Worm (Caenorhabditis elegans) whole organism, young adult: ENCODE data around the gene T13F2.2.

ENCODE experiments used
- B0019.2 ChIP-seq: fragments of 200-800 bp; sonication (Bioruptor generic); conservative IDR thresholded peaks from 2 replicates; pipeline ENCODE4 v1.3.6; 2022; ENCODE audit warnings: missing genetic modification reagents, missing genetic modification characterization, missing compliant biosample characterization
- C17E4.6 ChIP-seq: fragments of 200-800 bp; sonication (Bioruptor generic); IDR thresholded peaks from 2 replicates; pipeline ENCODE4 v1.3.6; 2022; ENCODE audit warnings: missing genetic modification reagents, missing genetic modification characterization, missing compliant biosample characterization
- F10E7.11 ChIP-seq: sonication (generic microtip); optimal IDR thresholded peaks from 2 replicates; lab custom pipeline; 2017; ENCODE audit warnings: mild to moderate bottlenecking, missing genetic modification characterization, moderate library complexity, missing compliant biosample characterization
- F22D6.2 ChIP-seq: sonication (generic microtip); optimal IDR thresholded peaks from 2 replicates; lab custom pipeline; 2016; ENCODE audit warnings: mild to moderate bottlenecking, missing genetic modification characterization, missing compliant biosample characterization
- F23B12.7 ChIP-seq: sonication (generic microtip); optimal IDR thresholded peaks from 2 replicates; lab custom pipeline; 2017; ENCODE audit warnings: missing genetic modification characterization, mild to moderate bottlenecking, missing compliant biosample characterization, antibody characterized with exemption, moderate library complexity; ENCODE audit not compliant: insufficient read depth
- F52B5.7 ChIP-seq: sonication (generic microtip); optimal IDR thresholded peaks from 2 replicates; lab custom pipeline; 2016; ENCODE audit warnings: mild to moderate bottlenecking, missing genetic modification characterization, missing compliant biosample characterization
- F55B11.4 ChIP-seq: sonication (generic microtip); optimal IDR thresholded peaks from 2 replicates; lab custom pipeline; 2016; ENCODE audit warnings: missing compliant biosample characterization, missing genetic modification characterization, borderline replicate concordance; ENCODE audit not compliant: insufficient read depth
- F57A8.1 ChIP-seq: fragments of 200-800 bp; sonication (Bioruptor generic); optimal IDR thresholded peaks from 2 replicates; lab custom pipeline; 2018; ENCODE audit warnings: mild to moderate bottlenecking, missing genetic modification characterization, moderate library complexity, missing compliant biosample characterization
- F57C9.4 ChIP-seq: sonication (generic microtip); optimal IDR thresholded peaks from 2 replicates; lab custom pipeline; 2017; ENCODE audit warnings: mild to moderate bottlenecking, missing genetic modification characterization, missing compliant biosample characterization
- K12H6.12 ChIP-seq: fragments of 200-800 bp; sonication (Bioruptor generic); optimal IDR thresholded peaks from 2 replicates; lab custom pipeline; 2018; ENCODE audit warnings: mild to moderate bottlenecking, missing genetic modification characterization, missing compliant biosample characterization
- T07F8.4 ChIP-seq: sonication (generic microtip); optimal IDR thresholded peaks from 2 replicates; lab custom pipeline; 2016; ENCODE audit warnings: mild to moderate bottlenecking, missing genetic modification characterization, moderate library complexity, missing compliant biosample characterization
- Y53G8AR.9 ChIP-seq: fragments of 200-800 bp; sonication (Bioruptor generic); conservative IDR thresholded peaks from 2 replicates; pipeline ENCODE4 v1.3.6; 2022; ENCODE audit warnings: missing genetic modification reagents, missing genetic modification characterization, missing compliant biosample characterization
- Y67H2A.10 ChIP-seq: fragments of 200-800 bp; sonication (Bioruptor generic); conservative IDR thresholded peaks from 2 replicates; pipeline ENCODE4 v1.3.6; 2022; ENCODE audit warnings: missing genetic modification reagents, missing genetic modification characterization, missing compliant biosample characterization
- ZK185.1 ChIP-seq: sonication (generic microtip); optimal IDR thresholded peaks from 2 replicates; lab custom pipeline; 2016; ENCODE audit warnings: mild to moderate bottlenecking, missing genetic modification characterization, missing compliant biosample characterization; ENCODE audit not compliant: poor library complexity, severe bottlenecking
- akir-1 ChIP-seq: fragments of 200-800 bp; sonication (Bioruptor generic); optimal IDR thresholded peaks from 2 replicates; lab custom pipeline; 2018; ENCODE audit warnings: mild to moderate bottlenecking, missing genetic modification characterization, moderate library complexity, missing compliant biosample characterization
- atf-7 ChIP-seq: sonication (generic microtip); optimal IDR thresholded peaks from 2 replicates; lab custom pipeline; 2017; ENCODE audit warnings: mild to moderate bottlenecking, missing genetic modification characterization, missing compliant biosample characterization
- attf-3 ChIP-seq: fragments of 200-800 bp; sonication (Bioruptor generic); conservative IDR thresholded peaks from 2 replicates; pipeline ENCODE4 v1.3.6; 2022; ENCODE audit warnings: missing genetic modification reagents, missing genetic modification characterization, missing compliant biosample characterization
- attf-5 ChIP-seq: fragments of 200-800 bp; sonication (Bioruptor generic); optimal IDR thresholded peaks from 2 replicates; lab custom pipeline; 2018; ENCODE audit warnings: mild to moderate bottlenecking, missing genetic modification characterization, missing compliant biosample characterization
- cebp-1 ChIP-seq, 2 experiments: fragments of 200-800 bp in 1 of 2; sonication (Bioruptor generic) in 1 of 2; sonication (generic microtip) in 1 of 2; IDR thresholded peaks in 1 of 2; optimal IDR thresholded peaks in 1 of 2; 2 replicates each; pipeline versions ENCODE4 v1.3.6 to Lab custom; 2017 to 2022; ENCODE audit warnings: missing compliant biosample characterization in 2 of 2, missing genetic modification characterization in 2 of 2, mild to moderate bottlenecking in 1 of 2, missing genetic modification reagents in 1 of 2, moderate library complexity in 1 of 2
- ceh-27 ChIP-seq: fragments of 200-800 bp; sonication (Bioruptor generic); optimal IDR thresholded peaks from 2 replicates; lab custom pipeline; 2018; ENCODE audit warnings: mild to moderate bottlenecking, missing genetic modification characterization, moderate library complexity, missing compliant biosample characterization
- die-1 ChIP-seq: sonication (generic microtip); optimal IDR thresholded peaks from 2 replicates; lab custom pipeline; 2016; ENCODE audit warnings: missing genotype, mild to moderate bottlenecking, missing genetic modification characterization, missing compliant biosample characterization
- ekl-4 ChIP-seq: fragments of 200-800 bp; sonication (Bioruptor generic); IDR thresholded peaks from 2 replicates; pipeline ENCODE4 v1.3.6; 2022; ENCODE audit warnings: missing genetic modification reagents, missing genetic modification characterization, missing compliant biosample characterization
- ets-4 ChIP-seq: fragments of 200-800 bp; sonication (Bioruptor generic); optimal IDR thresholded peaks from 2 replicates; lab custom pipeline; 2018; ENCODE audit warnings: mild to moderate bottlenecking, missing genetic modification characterization, missing compliant biosample characterization
- gei-17 ChIP-seq: fragments of 200-800 bp; sonication (Bioruptor generic); optimal IDR thresholded peaks from 2 replicates; lab custom pipeline; 2018; ENCODE audit warnings: mild to moderate bottlenecking, missing genetic modification characterization, missing compliant biosample characterization
- hlh-12 ChIP-seq: sonication (generic microtip); optimal IDR thresholded peaks from 2 replicates; lab custom pipeline; 2016; ENCODE audit warnings: missing genetic modification characterization, missing compliant biosample characterization
- hmg-20 ChIP-seq: fragments of 200-800 bp; sonication (Bioruptor generic); IDR thresholded peaks from 2 replicates; pipeline ENCODE4 v1.3.6; 2022; ENCODE audit warnings: missing genetic modification reagents, missing genetic modification characterization, missing compliant biosample characterization
- lin-26 ChIP-seq: fragments of 200-800 bp; sonication (Bioruptor generic); IDR thresholded peaks from 2 replicates; pipeline ENCODE4 v1.3.6; 2022; ENCODE audit warnings: missing genetic modification reagents, missing genetic modification characterization, missing compliant biosample characterization
- lin-54 ChIP-seq: fragments of 200-800 bp; sonication (Bioruptor generic); optimal IDR thresholded peaks from 2 replicates; lab custom pipeline; 2018; ENCODE audit warnings: mild to moderate bottlenecking, missing genetic modification characterization, missing compliant biosample characterization
- lir-1 ChIP-seq: fragments of 200-800 bp; sonication (Bioruptor generic); conservative IDR thresholded peaks from 2 replicates; pipeline ENCODE4 v1.3.6; 2022; ENCODE audit warnings: missing genetic modification reagents, missing genetic modification characterization, missing compliant biosample characterization
- madf-6 ChIP-seq: fragments of 200-800 bp; sonication (Bioruptor generic); IDR thresholded peaks from 2 replicates; pipeline ENCODE4 v1.3.6; 2022; ENCODE audit warnings: missing genetic modification reagents, missing genetic modification characterization, missing compliant biosample characterization
- madf-8 ChIP-seq: fragments of 200-800 bp; sonication (Bioruptor generic); conservative IDR thresholded peaks from 2 replicates; pipeline ENCODE4 v1.3.6; 2022; ENCODE audit warnings: missing genetic modification reagents, missing genetic modification characterization, missing compliant biosample characterization
- mcd-1 ChIP-seq: fragments of 200-800 bp; sonication (Bioruptor generic); IDR thresholded peaks from 2 replicates; pipeline ENCODE4 v1.3.6; 2022; ENCODE audit warnings: missing genetic modification reagents, missing genetic modification characterization, missing compliant biosample characterization
- mel-28 ChIP-seq: sonication (generic microtip); optimal IDR thresholded peaks from 2 replicates; lab custom pipeline; 2016; ENCODE audit warnings: borderline replicate concordance, mild to moderate bottlenecking, missing genetic modification characterization, missing compliant biosample characterization
- mes-4 ChIP-seq: sonication (generic microtip); optimal IDR thresholded peaks from 2 replicates; lab custom pipeline; 2016; ENCODE audit warnings: missing genotype, missing genetic modification characterization, missing compliant biosample characterization
- nhr-120 ChIP-seq: fragments of 200-800 bp; sonication (Bioruptor generic); IDR thresholded peaks from 2 replicates; pipeline ENCODE4 v1.3.6; 2022; ENCODE audit warnings: missing genetic modification characterization, missing compliant biosample characterization
- pha-4 ChIP-seq: fragments of 150-350 bp; sonication (generic microtip); optimal IDR thresholded peaks from 2 replicates; lab custom pipeline; 2014; ENCODE audit warnings: missing biosample characterization, missing genetic modification reagents, missing genetic modification characterization
- snpc-1.1 ChIP-seq: sonication (generic microtip); optimal IDR thresholded peaks from 2 replicates; lab custom pipeline; 2017; ENCODE audit warnings: missing genetic modification characterization, mild to moderate bottlenecking, missing compliant biosample characterization, antibody characterized with exemption, moderate library complexity, missing genotype, missing genetic modification reagents; ENCODE audit not compliant: insufficient read depth
- snpc-1.3 ChIP-seq: sonication (generic microtip); optimal IDR thresholded peaks from 2 replicates; lab custom pipeline; 2017; ENCODE audit warnings: missing genetic modification characterization, mild to moderate bottlenecking, missing compliant biosample characterization, antibody characterized with exemption, moderate library complexity, missing genotype, missing genetic modification reagents; ENCODE audit not compliant: insufficient read depth
- somi-1 ChIP-seq: fragments of 200-800 bp; sonication (Bioruptor generic); optimal IDR thresholded peaks from 2 replicates; lab custom pipeline; 2018; ENCODE audit warnings: mild to moderate bottlenecking, missing genetic modification characterization, missing compliant biosample characterization
- sptf-2 ChIP-seq: fragments of 200-800 bp; sonication (Bioruptor generic); optimal IDR thresholded peaks from 2 replicates; lab custom pipeline; 2018; ENCODE audit warnings: mild to moderate bottlenecking, missing genetic modification characterization, missing compliant biosample characterization
- tbp1 ChIP-seq: fragments of 200-800 bp; sonication (Bioruptor generic); optimal IDR thresholded peaks from 2 replicates; lab custom pipeline; 2018; ENCODE audit warnings: mild to moderate bottlenecking, missing genetic modification characterization, missing compliant biosample characterization
- tbx-9 ChIP-seq: sonication (generic microtip); optimal IDR thresholded peaks from 2 replicates; lab custom pipeline; 2016; ENCODE audit warnings: borderline replicate concordance, missing genetic modification characterization, inconsistent platforms, missing compliant biosample characterization
- zfh-2 ChIP-seq: fragments of 200-800 bp; sonication (Bioruptor generic); conservative IDR thresholded peaks from 2 replicates; pipeline ENCODE4 v1.3.6; 2022; ENCODE audit warnings: missing genetic modification reagents, missing genetic modification characterization, missing compliant biosample characterization
- ztf-18 ChIP-seq: sonication (generic microtip); optimal IDR thresholded peaks from 2 replicates; lab custom pipeline; 2016; ENCODE audit warnings: missing genotype, mild to moderate bottlenecking, missing genetic modification characterization, missing compliant biosample characterization
- ztf-25 ChIP-seq: fragments of 200-800 bp; sonication (Bioruptor generic); IDR thresholded peaks from 2 replicates; pipeline ENCODE4 v1.3.6; 2022; ENCODE audit warnings: missing genetic modification reagents, missing genetic modification characterization, missing compliant biosample characterization
- ztf-28 ChIP-seq: fragments of 200-800 bp; sonication (Bioruptor generic); IDR thresholded peaks from 2 replicates; pipeline ENCODE4 v1.3.6; 2022; ENCODE audit warnings: missing genetic modification reagents, missing genetic modification characterization, missing compliant biosample characterization
- ztf-3 ChIP-seq: fragments of 200-800 bp; sonication (Bioruptor generic); optimal IDR thresholded peaks from 2 replicates; lab custom pipeline; 2018; ENCODE audit warnings: mild to moderate bottlenecking, missing genetic modification characterization, missing compliant biosample characterization

Gene T13F2.2

ce11 chrIV:9825196-9825744 lies 28.1 kb upstream of the T13F2.2 start, which contains the start of gene mtr-4 (continued):
- TF ChIP-seq hmg-20 (no peak), K12H6.12 (tag; lab: Kevin White, UChicago) (no peak), Y67H2A.10 (no peak), F23B12.7 (tag; lab: Kevin White, UChicago) (no peak), ets-4 (GFP tag; lab: Kevin White, UChicago) (no peak), madf-8 (GFP tag; lab: Robert Waterston, UW) (peak; percentile 90), snpc-1.3 (tag; lab: Kevin White, UChicago) (peak; percentile 8), atf-7 (tag; lab: Kevin White, UChicago) (no peak), F10E7.11 (tag; lab: Kevin White, UChicago) (no peak), madf-6 (GFP tag; lab: Robert Waterston, UW) (peak; percentile 96), C17E4.6 (GFP tag; lab: Robert Waterston, UW) (peak; percentile 23; the same call in 1 of the 2 replicates), attf-3 (GFP tag; lab: Robert Waterston, UW) (peak; percentile 40), mes-4 (tag; lab: Kevin White, UChicago) (no peak), hlh-12 (no peak), attf-5 (peak; percentile 71), cebp-1 (GFP tag; IDR thresholded peaks at IDR 0.05; lab: Robert Waterston, UW) (no peak), cebp-1 (tag; optimal IDR thresholded peaks at IDR 0.05; lab: Kevin White, UChicago) (no peak), mel-28 (tag; lab: Kevin White, UChicago) (no peak), F52B5.7 (tag; lab: Kevin White, UChicago) (no peak), snpc-1.1 (tag; lab: Kevin White, UChicago) (no peak), Y53G8AR.9 (GFP tag; lab: Robert Waterston, UW) (no peak), F55B11.4 (tag; lab: Kevin White, UChicago) (no peak), zfh-2 (GFP tag; lab: Robert Waterston, UW) (no peak), ztf-28 (GFP tag; lab: Robert Waterston, UW) (no peak), ceh-27 (GFP tag; lab: Kevin White, UChicago) (no peak), F57A8.1 (GFP tag; lab: Kevin White, UChicago) (no peak), ztf-25 (no peak), tbp1 (GFP tag; lab: Kevin White, UChicago) (peak; percentile 30), ZK185.1 (no peak), F22D6.2 (tag; lab: Kevin White, UChicago) (no peak), die-1 (tag; lab: Kevin White, UChicago) (no peak), mcd-1 (GFP tag; lab: Robert Waterston, UW) (peak; percentile 91), lin-54 (GFP tag; lab: Kevin White, UChicago) (peak; percentile 62), F57C9.4 (tag; lab: Kevin White, UChicago) (no peak), pha-4 (tag; lab: Kevin White, UChicago) (no peak), tbx-9 (tag; lab: Kevin White, UChicago) (no peak), sptf-2 (GFP tag; lab: Kevin White, UChicago) (no peak), ekl-4 (GFP tag; lab: Robert Waterston, UW) (peak; percentile 43; the same call in 1 of the 2 replicates), T07F8.4 (tag; lab: Kevin White, UChicago) (no peak), ztf-18 (tag; lab: Kevin White, UChicago) (no peak), B0019.2 (no peak), nhr-120 (no peak), lin-26 (GFP tag; lab: Robert Waterston, UW) (no peak), somi-1 (GFP tag; lab: Kevin White, UChicago) (no peak), gei-17 (no peak), akir-1 (GFP tag; lab: Kevin White, UChicago) (no peak), lir-1 (GFP tag; lab: Robert Waterston, UW) (no peak), ztf-3 (GFP tag; lab: Kevin White, UChicago) (no peak)
